Worm (Caenorhabditis elegans): Measurements from ENCODE around the gene C06E4.2.

C06E4.2 gene

ce11 chrIV:7274969-7275548 lies 1.7 kb upstream of the C06E4.2 start:
- TF ChIP-seq hnd-1 (tag; optimal IDR thresholded peaks at IDR 0.05): no peak
- TF ChIP-seq tbx-11 (GFP tag; IDR thresholded peaks at IDR 0.05): no peak
- TF ChIP-seq hmg-4 (GFP tag; optimal IDR thresholded peaks at IDR 0.05): no peak
- TF ChIP-seq pes-1 (GFP tag; IDR thresholded peaks at IDR 0.05): no peak

- no peak for TF ChIP-seq ceh-36 (tag; optimal IDR thresholded peaks at IDR 0.05)
- no peak for TF ChIP-seq tra-4 (tag; optimal IDR thresholded peaks at IDR 0.05)
- TF ChIP-seq ets-7 (tag; optimal IDR thresholded peaks at IDR 0.05): no peak
- no peak for TF ChIP-seq tbx-37 (GFP tag; conservative IDR thresholded peaks at IDR 0.05)
- no peak for TF ChIP-seq hnd-1 (tag; optimal IDR thresholded peaks at IDR 0.05)
- TF ChIP-seq hmbx-1 (tag; optimal IDR thresholded peaks at IDR 0.05): no peak
- TF ChIP-seq sea-1 (GFP tag; conservative IDR thresholded peaks at IDR 0.05): no peak
Measured at ce11 chrIV:7282957-7283356, 6.2 kb downstream of the C06E4.2 start, which contains the start of gene C06E4.1. Gene C06E4.1 (plus strand): TSS chrIV:7283257.

- no peak for TF ChIP-seq aly-1 (tag; optimal IDR thresholded peaks at IDR 0.05)
- TF ChIP-seq ceh-36 (tag; optimal IDR thresholded peaks at IDR 0.05): no peak
- TF ChIP-seq scrt-1 (GFP tag; IDR thresholded peaks at IDR 0.05): no peak
- no peak for TF ChIP-seq ceh-13 (GFP tag; optimal IDR thresholded peaks at IDR 0.05)
- no peak for TF ChIP-seq sea-1 (GFP tag; conservative IDR thresholded peaks at IDR 0.05)
- no peak for TF ChIP-seq tra-4 (tag; optimal IDR thresholded peaks at IDR 0.05)
- no peak for TF ChIP-seq tbx-11 (GFP tag; IDR thresholded peaks at IDR 0.05)
- no peak for TF ChIP-seq B0310.2 (tag; optimal IDR thresholded peaks at IDR 0.05)
- no peak for TF ChIP-seq hmbx-1 (tag; optimal IDR thresholded peaks at IDR 0.05)
- no peak for TF ChIP-seq pes-1 (GFP tag; IDR thresholded peaks at IDR 0.05)
- no peak for TF ChIP-seq flt-1 (GFP tag; IDR thresholded peaks at IDR 0.05)
- no peak for TF ChIP-seq ama-1 (optimal IDR thresholded peaks at IDR 0.05)
Measured at ce11 chrIV:7285839-7286238, 9.1 kb downstream of the C06E4.2 start, which contains the start of gene C06E4.8. Gene C06E4.8 (minus strand): TSS chrIV:7285875.

- TF ChIP-seq ama-1 (optimal IDR thresholded peaks at IDR 0.05): no peak
- TF ChIP-seq tra-4 (tag; optimal IDR thresholded peaks at IDR 0.05): no peak
- TF ChIP-seq ceh-36 (tag; optimal IDR thresholded peaks at IDR 0.05): no peak
- TF ChIP-seq tbx-37 (GFP tag; conservative IDR thresholded peaks at IDR 0.05): no peak
- TF ChIP-seq F13C5.2 (tag; optimal IDR thresholded peaks at IDR 0.05): no peak
- TF ChIP-seq hnd-1 (tag; optimal IDR thresholded peaks at IDR 0.05): no peak
- TF ChIP-seq pes-1 (GFP tag; IDR thresholded peaks at IDR 0.05): no peak
- no peak for TF ChIP-seq flt-1 (GFP tag; IDR thresholded peaks at IDR 0.05)
- TF ChIP-seq aly-1 (tag; optimal IDR thresholded peaks at IDR 0.05): no peak
- no peak for TF ChIP-seq tbx-11 (GFP tag; IDR thresholded peaks at IDR 0.05)
- no peak for TF ChIP-seq ets-7 (tag; optimal IDR thresholded peaks at IDR 0.05)
- no peak for TF ChIP-seq B0310.2 (tag; optimal IDR thresholded peaks at IDR 0.05)
- TF ChIP-seq sea-1 (GFP tag; conservative IDR thresholded peaks at IDR 0.05): no peak
- TF ChIP-seq hmbx-1 (tag; optimal IDR thresholded peaks at IDR 0.05): no peak
- no peak for TF ChIP-seq scrt-1 (GFP tag; IDR thresholded peaks at IDR 0.05)
Measured at ce11 chrIV:7287474-7287873, 10.7 kb downstream of the C06E4.2 start, which contains the start of gene F42C5.3. Gene F42C5.3 (minus strand): TSS chrIV:7287574.

- TF ChIP-seq ets-7 (tag; optimal IDR thresholded peaks at IDR 0.05): no peak
- no peak for TF ChIP-seq pes-1 (GFP tag; IDR thresholded peaks at IDR 0.05)
- TF ChIP-seq tbx-37 (GFP tag; conservative IDR thresholded peaks at IDR 0.05): no peak
- TF ChIP-seq ceh-13 (GFP tag; optimal IDR thresholded peaks at IDR 0.05): no peak
- no peak for TF ChIP-seq tra-4 (tag; optimal IDR thresholded peaks at IDR 0.05)
- TF ChIP-seq hmbx-1 (tag; optimal IDR thresholded peaks at IDR 0.05): no peak
- TF ChIP-seq hnd-1 (tag; optimal IDR thresholded peaks at IDR 0.05): no peak
- TF ChIP-seq ama-1 (optimal IDR thresholded peaks at IDR 0.05): no peak
- no peak for TF ChIP-seq flt-1 (GFP tag; IDR thresholded peaks at IDR 0.05)
- no peak for TF ChIP-seq scrt-1 (GFP tag; IDR thresholded peaks at IDR 0.05)
- no peak for TF ChIP-seq ceh-36 (tag; optimal IDR thresholded peaks at IDR 0.05)
- no peak for TF ChIP-seq F13C5.2 (tag; optimal IDR thresholded peaks at IDR 0.05)
- no peak for TF ChIP-seq hmg-4 (GFP tag; optimal IDR thresholded peaks at IDR 0.05)
- TF ChIP-seq aly-1 (tag; optimal IDR thresholded peaks at IDR 0.05): no peak
- TF ChIP-seq B0310.2 (tag; optimal IDR thresholded peaks at IDR 0.05): no peak
- TF ChIP-seq tbx-11 (GFP tag; IDR thresholded peaks at IDR 0.05): no peak
- TF ChIP-seq sea-1 (GFP tag; conservative IDR thresholded peaks at IDR 0.05): no peak
Measured at ce11 chrIV:7291066-7291465, 14.3 kb downstream of the C06E4.2 start.

ce11 chrIV:7291957-7292356 lies 15.2 kb downstream of the C06E4.2 start, which contains the start of gene F42C5.4:
Gene F42C5.4 (minus strand): TSS chrIV:7292127.
- no peak for TF ChIP-seq tbx-11 (GFP tag; IDR thresholded peaks at IDR 0.05)
- no peak for TF ChIP-seq hmg-4 (GFP tag; optimal IDR thresholded peaks at IDR 0.05)
- no peak for TF ChIP-seq ceh-36 (tag; optimal IDR thresholded peaks at IDR 0.05)
- no peak for TF ChIP-seq pes-1 (GFP tag; IDR thresholded peaks at IDR 0.05)
- no peak for TF ChIP-seq ets-7 (tag; optimal IDR thresholded peaks at IDR 0.05)
- no peak for TF ChIP-seq ama-1 (optimal IDR thresholded peaks at IDR 0.05)
- TF ChIP-seq tbx-37 (GFP tag; conservative IDR thresholded peaks at IDR 0.05): no peak
- no peak for TF ChIP-seq scrt-1 (GFP tag; IDR thresholded peaks at IDR 0.05)
- TF ChIP-seq hnd-1 (tag; optimal IDR thresholded peaks at IDR 0.05): no peak
- TF ChIP-seq B0310.2 (tag; optimal IDR thresholded peaks at IDR 0.05): no peak
- TF ChIP-seq flt-1 (GFP tag; IDR thresholded peaks at IDR 0.05): no peak
- TF ChIP-seq tra-4 (tag; optimal IDR thresholded peaks at IDR 0.05): no peak
- no peak for TF ChIP-seq hmbx-1 (tag; optimal IDR thresholded peaks at IDR 0.05)
- TF ChIP-seq aly-1 (tag; optimal IDR thresholded peaks at IDR 0.05): no peak
- no peak for TF ChIP-seq sea-1 (GFP tag; conservative IDR thresholded peaks at IDR 0.05)
- TF ChIP-seq ceh-13 (GFP tag; optimal IDR thresholded peaks at IDR 0.05): no peak
- TF ChIP-seq F13C5.2 (tag; optimal IDR thresholded peaks at IDR 0.05): no peak

ce11 chrIV:7294121-7294520 lies 17.4 kb downstream of the C06E4.2 start, which contains the start of gene F42C5.5:
Gene F42C5.5 (minus strand): TSS chrIV:7294221.
- no peak for TF ChIP-seq tbx-11 (GFP tag; IDR thresholded peaks at IDR 0.05)
- TF ChIP-seq tbx-37 (GFP tag; conservative IDR thresholded peaks at IDR 0.05): no peak
- TF ChIP-seq ceh-13 (GFP tag; optimal IDR thresholded peaks at IDR 0.05): no peak
- TF ChIP-seq sea-1 (GFP tag; conservative IDR thresholded peaks at IDR 0.05): no peak
- TF ChIP-seq pes-1 (GFP tag; IDR thresholded peaks at IDR 0.05): no peak
- no peak for TF ChIP-seq B0310.2 (tag; optimal IDR thresholded peaks at IDR 0.05)
- TF ChIP-seq tra-4 (tag; optimal IDR thresholded peaks at IDR 0.05): no peak
- no peak for TF ChIP-seq hmg-4 (GFP tag; optimal IDR thresholded peaks at IDR 0.05)
- no peak for TF ChIP-seq ets-7 (tag; optimal IDR thresholded peaks at IDR 0.05)
- TF ChIP-seq hmbx-1 (tag; optimal IDR thresholded peaks at IDR 0.05): no peak
- TF ChIP-seq F13C5.2 (tag; optimal IDR thresholded peaks at IDR 0.05): no peak
- TF ChIP-seq aly-1 (tag; optimal IDR thresholded peaks at IDR 0.05): no peak
- TF ChIP-seq ama-1 (optimal IDR thresholded peaks at IDR 0.05): no peak
- no peak for TF ChIP-seq flt-1 (GFP tag; IDR thresholded peaks at IDR 0.05)
- no peak for TF ChIP-seq scrt-1 (GFP tag; IDR thresholded peaks at IDR 0.05)
- no peak for TF ChIP-seq ceh-36 (tag; optimal IDR thresholded peaks at IDR 0.05)
- TF ChIP-seq hnd-1 (tag; optimal IDR thresholded peaks at IDR 0.05): no peak
